Fruit fly (Drosophila melanogaster) S2 (cell line): Measurements from ENCODE around the gene PGRP-LB.

Experiments
- CG8478 ChIP-seq: fragments of >200 bp; optimal IDR thresholded peaks from 2 replicates; lab custom pipeline; 2018
- CTCF ChIP-seq, 2 experiments: fragments of >200 bp; optimal IDR thresholded peaks; 2 replicates each; lab custom pipeline; 2018

The PGRP-LB gene

DNA sequence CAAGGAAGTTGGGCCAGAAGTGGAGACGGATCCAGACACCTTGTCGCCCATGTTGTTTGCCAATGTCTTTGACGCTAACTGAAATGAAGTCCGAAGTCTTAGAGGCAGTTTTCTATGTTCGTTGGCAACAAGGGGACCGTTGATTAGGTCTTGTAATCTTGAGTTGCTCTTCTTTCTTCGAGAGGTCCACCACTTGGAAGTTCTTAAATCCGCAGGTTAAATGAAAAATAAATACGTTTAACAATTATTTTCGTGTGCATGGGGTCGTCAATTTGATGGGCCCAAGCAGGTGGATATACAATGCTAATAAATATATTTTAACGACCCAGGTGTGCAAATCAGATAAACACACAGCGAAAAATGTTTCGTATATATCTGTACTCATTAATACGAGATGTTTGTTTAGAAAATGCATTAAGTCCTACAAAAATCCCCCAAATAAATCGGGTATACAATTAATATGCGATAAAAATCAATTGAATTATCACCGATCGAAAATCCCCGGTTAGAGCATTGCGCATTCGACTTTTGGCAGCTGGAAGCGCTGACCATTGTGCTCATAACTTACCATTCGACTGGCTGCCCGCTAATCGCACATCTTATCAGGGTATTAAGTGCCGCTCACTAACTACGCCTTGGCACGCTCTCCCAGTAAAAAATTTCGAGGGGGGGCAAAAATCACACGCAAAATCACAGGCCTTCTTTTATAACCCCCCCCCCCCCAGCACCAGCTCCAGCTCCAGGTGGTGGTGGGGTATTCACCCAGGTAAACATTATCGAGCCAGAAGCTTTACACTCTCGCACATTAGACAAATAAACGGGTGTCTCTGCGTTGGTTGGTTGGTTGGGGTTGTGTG is at the start of gene PGRP-LB:
PGRP-LB (minus strand) TSS at position 51 of the 857 bp plus-strand sequence.
- TF ChIP-seq CTCF (optimal IDR thresholded peaks at IDR 0.05; lab: Kevin White, UChicago), result no peak
- no peak for TF ChIP-seq CG8478 (lab: Kevin White, UChicago)

DNA sequence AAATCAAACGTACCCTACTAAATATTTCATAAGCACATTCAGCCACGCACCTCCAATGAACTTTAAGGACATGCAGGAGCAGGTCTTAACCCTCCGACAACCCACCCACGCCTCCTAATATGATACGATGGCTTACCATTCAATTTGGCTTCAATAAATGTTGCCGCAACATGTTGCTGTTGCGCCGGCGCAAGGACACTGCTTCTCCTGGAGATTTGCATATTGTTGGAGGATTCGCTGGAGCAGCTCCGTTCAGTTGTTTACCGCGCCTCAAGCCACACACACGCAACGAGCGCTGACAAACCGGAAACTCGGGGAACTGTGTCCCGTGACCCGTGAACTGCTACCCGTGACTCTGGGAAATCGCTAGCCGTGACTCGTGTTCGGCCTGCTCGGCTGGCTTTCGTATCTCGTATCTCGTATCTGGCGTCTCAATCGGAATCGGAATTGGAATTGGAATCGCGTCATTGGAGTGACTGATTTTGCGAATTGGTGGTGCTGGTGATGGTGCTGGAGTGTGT is 39.4 kb upstream of the PGRP-LB start, which contains the start of gene dpr5:
dpr5 (plus strand) TSS at position 270 of the 521 bp plus-strand sequence.
- TF ChIP-seq CTCF (optimal IDR thresholded peaks at IDR 0.05; lab: Kevin White, UChicago), result no peak
- no peak for TF ChIP-seq CG8478 (lab: Kevin White, UChicago)

DNA sequence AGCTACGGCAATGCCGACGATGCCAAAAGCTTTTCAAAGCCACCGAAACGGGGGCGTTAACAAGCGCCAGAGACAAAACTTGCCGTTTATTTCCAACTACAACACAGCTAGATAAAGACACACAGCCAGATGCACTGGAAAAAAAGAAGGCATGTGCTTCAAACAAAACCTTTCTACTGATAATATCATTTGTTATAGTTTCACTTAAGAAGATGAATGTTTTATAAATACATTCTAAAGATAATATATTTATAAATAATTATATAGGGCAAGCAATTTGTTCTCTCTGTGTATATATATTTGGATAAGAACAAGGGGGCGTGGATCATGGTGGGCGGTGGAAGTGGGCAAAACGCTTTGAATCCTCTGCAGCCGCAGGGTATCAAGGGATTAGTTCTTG is 29.9 kb upstream of the PGRP-LB start:
- TF ChIP-seq CG8478 (lab: Kevin White, UChicago), result no peak
- no peak for TF ChIP-seq CTCF (optimal IDR thresholded peaks at IDR 0.05; lab: Kevin White, UChicago)

DNA sequence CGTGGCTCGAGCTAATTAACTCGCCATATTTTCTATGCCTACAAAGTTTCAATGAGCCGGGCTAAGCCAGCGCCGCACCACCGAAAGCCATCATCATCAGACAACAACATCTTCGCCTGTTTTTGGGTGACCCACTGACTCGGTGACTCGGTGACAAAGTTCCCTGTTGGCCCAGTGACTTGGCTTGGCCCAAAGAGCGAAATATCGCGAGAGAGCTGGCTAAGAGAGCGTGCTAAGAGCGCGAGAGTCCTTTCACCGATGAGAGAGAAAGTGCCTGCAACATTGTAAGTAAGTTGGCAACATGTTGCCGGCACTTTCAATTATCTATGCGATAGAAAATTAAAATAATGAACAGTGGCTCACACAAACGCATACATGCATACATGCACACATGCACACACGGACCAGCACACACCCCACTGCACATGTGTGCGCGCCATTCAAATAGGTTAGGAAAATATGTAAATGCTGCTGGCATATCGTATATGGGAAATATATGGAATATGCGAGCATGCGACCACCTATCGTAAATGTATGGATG is 23.0 kb upstream of the PGRP-LB start:
- no peak for TF ChIP-seq CG8478 (lab: Kevin White, UChicago)
- TF ChIP-seq CTCF (optimal IDR thresholded peaks at IDR 0.05; lab: Kevin White, UChicago), result no peak

DNA sequence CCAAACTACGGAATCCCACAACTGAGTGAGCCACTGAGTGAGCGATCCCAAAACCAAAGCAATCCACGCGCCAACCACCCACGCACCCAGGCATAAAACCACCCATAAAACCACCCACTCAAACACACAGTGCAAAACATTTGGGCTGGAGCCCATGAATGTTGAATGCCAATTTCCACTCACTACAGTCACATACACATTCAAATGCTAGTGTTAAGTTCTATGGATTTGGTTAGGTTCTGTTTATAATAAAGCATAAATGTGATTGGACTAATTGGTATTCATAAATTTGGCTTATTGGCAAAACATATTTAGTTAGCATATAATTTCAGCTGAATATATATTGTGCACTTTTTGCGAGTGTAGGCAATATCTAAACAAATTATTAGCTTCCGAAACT is 9.4 kb upstream of the PGRP-LB start:
- no peak for TF ChIP-seq CG8478 (lab: Kevin White, UChicago)
- TF ChIP-seq CTCF (optimal IDR thresholded peaks at IDR 0.05; lab: Kevin White, UChicago), result no peak

DNA sequence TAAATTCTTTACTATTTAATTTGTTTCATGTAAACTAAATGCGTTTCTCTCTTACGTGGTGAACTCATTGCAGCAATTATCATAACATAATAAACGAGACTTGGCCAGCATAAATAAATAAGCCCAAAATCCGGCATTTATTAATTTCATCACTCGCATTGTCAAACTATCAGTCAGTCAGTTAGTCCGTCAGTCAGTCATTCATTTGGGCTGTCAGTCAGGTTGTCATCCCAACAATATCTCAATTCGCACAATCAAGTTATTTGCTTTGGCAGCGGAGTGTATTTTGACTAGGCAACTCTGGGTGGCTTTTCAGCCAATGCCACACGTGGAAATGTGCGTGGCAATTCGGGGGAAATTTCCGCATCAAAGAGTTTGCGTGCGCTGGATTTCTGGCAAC is 7.5 kb upstream of the PGRP-LB start:
- no peak for TF ChIP-seq CG8478 (lab: Kevin White, UChicago)
- TF ChIP-seq CTCF (optimal IDR thresholded peaks at IDR 0.05; lab: Kevin White, UChicago), result no peak

DNA sequence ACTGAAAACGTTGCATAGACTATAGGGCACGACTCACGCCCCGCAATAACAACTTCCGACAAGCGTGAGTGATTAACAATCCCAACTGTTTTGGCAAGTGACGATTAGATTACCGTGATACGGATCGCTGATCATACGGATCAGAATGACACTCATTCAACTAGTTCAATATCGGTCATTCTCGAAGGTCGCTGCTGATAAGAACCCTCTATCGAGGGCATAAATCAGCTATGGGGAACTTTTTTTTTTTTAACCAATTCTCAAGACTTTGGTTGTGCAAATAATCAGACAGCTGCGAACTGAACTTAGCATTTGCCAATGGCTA is 1.5 kb downstream of the PGRP-LB start:
- TF ChIP-seq CTCF (optimal IDR thresholded peaks at IDR 0.05; lab: Kevin White, UChicago) (no peak), CG8478 (lab: Kevin White, UChicago) (no peak)

DNA sequence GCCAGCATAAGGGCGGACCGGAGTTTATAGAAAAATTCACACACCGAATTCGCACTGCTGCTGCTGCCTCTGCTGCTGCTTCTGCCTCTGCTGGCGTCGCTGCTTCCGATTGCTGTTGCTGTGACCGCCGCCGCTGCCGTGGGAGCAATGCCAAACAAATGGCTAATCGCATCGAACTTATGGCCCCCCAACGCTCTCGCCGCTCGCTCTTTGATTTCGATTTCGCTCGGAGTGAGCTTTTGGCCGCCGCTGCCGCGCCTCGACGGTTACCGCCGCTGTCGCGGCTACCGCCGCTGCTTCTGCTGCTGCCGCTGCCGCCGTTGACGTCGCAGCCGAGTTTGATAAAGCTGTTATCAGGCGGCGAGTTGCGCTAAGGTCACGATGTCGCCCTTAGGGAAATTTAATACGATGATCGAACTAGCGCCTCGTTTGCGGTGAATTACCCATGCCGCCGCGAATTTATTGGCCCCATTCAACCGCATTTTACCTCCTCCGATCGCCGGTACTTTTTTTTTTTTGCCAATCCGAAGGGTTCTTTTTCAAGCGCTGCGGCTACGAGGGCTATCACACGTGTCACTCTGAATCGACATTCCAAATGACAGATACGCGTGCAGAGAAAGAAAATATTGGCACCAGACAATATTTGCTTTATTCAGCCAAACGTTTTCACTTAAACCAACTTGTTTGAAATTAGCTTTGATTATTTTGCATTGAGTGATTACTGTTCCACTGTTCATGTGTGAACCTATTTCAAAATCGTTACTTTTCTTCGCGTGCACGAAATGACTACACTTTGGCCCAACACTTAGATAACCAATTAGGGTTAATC is 2.1 kb downstream of the PGRP-LB start:
- TF ChIP-seq CG8478 (lab: Kevin White, UChicago), result no peak
- no peak for TF ChIP-seq CTCF (optimal IDR thresholded peaks at IDR 0.05; lab: Kevin White, UChicago)

DNA sequence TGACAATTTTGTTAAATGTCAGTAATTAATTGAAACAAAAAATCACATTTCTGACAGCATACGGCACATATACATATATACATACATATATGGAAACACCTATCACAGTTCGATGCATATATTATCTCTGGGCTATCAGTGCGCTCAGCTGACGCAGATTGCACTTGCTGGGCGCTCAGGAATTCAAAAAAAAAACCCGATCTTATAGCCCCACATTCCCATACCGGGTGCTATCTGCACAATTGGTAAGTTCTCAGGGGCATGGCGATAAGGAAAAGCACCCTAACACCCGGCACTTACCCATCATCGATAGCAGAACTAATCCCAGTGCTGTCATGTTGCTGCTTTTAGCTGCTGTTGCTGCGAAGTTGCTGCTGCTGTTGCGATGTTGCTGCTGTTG is 3.1 kb downstream of the PGRP-LB start:
- TF ChIP-seq CG8478 (lab: Kevin White, UChicago) (no peak), CTCF (optimal IDR thresholded peaks at IDR 0.05; lab: Kevin White, UChicago) (no peak)

DNA sequence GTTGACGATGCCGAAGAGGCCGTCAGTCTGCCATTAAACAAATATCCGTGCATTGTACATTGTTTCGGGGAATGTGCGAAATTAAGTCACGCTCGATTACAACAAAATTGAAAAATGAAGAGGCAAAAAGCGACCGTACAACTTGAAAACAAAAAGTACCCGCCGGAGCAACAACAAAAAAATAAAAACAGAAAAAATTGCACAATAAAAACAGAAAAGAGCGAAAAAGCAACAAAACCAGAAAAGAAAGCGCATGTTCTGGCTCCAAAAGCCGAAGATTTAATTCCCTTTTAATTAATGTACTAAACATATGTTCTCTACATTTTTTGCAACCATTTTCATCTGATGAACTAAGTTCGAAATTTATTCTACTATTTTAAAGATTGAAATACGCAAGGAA is 3.8 kb downstream of the PGRP-LB start:
- TF ChIP-seq CG8478 (lab: Kevin White, UChicago), result no peak
- TF ChIP-seq CTCF (optimal IDR thresholded peaks at IDR 0.05; lab: Kevin White, UChicago), result no peak

DNA sequence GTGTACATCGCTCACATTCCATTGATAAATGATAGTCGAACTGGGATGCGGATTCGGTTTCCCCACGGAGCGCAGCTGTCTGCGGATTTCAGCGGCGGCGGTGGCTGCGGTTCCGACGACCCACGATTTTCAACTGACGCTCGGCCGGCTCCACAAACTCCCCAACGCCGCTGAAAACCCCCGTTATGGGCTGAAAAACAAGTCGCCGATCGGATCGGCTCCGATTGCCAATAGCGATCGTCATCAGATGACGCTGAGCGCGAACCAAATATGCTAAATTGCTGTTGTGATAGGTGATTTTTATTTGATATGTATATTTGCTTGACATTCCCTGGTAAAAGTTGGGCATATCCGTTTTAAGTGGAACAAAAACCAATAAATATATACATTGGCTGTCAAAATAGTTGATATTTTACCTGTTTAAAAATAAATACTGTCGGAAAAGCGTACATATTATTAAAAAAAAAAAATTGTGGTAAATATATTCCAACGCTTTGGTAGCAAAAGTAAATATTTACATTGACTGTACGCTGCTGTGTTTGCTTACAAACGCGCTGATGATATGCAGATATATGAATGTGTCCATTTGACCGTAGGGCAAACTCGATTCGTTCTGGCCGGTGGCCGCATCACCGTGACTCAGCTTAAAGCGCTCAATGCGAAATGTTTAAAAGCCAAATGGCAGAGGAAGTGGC is 6.0 kb downstream of the PGRP-LB start:
- TF ChIP-seq CTCF (optimal IDR thresholded peaks at IDR 0.05; lab: Kevin White, UChicago) (no peak), CG8478 (lab: Kevin White, UChicago) (no peak)

DNA sequence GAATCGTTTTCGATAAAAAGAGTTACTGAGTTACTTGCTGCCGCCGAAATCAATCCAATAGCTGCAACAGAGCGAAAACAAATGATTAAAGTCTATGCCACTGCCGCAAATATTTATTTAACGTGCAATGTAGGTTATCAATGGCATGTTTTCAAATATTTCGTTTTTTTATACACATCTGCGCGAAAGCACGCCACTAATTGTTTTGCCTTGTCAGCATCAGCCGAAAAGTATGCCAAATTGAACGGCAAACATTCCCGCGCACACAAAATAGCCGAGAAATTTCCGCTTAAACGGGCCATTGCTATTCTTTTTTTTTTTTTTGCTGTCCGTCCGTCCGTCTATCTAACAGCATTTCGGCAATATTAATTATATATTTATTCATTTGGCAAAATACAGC is 8.3 kb downstream of the PGRP-LB start:
- TF ChIP-seq CG8478 (lab: Kevin White, UChicago) (no peak), CTCF (optimal IDR thresholded peaks at IDR 0.05; lab: Kevin White, UChicago) (no peak)

DNA sequence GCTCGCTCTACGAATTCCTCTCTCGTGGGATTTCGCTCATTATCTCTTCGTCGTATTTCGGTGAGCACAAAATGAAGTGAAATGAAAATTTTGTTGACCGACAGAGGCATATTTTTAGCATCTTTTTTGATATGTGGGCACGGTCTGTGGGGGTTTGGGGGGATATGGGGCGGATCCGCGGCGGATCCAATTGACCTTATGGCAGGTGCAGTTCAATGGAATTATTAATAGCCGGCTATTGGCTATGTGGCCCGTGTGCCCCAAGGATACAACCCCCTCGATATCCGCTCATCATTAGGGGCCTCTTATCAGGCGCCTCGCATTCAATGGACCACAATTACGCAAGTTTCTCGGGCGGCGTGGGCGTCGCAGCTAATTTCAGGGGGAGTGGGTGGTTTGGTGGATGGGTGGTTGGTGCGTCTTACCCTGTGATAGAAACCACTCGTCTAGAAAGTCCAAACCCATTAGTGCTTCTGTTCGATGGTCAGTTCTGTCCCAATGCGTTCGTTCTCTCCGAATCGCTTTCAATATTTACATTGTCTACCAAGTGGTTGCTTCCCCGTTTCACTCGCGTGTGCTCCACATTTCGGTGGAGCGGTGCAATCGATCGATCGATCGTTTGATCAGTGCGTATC is 9.0 kb downstream of the PGRP-LB start, which contains the start of gene sals:
sals (minus strand) TSS at position 585 of the 635 bp plus-strand sequence.
- TF ChIP-seq CTCF (optimal IDR thresholded peaks at IDR 0.05; lab: Kevin White, UChicago) (no peak), CG8478 (lab: Kevin White, UChicago) (no peak)

DNA sequence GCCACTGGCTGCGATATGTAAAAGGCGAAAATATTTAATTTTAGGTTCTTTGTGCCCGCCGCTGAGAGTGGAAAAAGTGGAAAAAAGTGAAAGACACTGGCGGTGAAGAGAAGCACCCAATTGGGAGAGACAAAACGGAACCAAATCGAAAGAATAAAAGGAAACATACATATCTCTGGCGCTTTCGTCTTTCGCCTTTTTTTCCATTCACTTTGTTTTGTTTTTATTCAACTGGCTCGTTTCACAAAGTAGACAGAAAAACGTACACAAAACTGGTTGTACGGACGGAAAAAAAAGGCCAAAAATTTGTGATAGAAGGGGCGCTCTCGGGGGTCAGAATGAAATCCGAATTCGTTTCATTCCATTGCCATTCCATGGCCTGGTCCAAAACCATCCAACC is 10.7 kb downstream of the PGRP-LB start:
- no peak for TF ChIP-seq CTCF (optimal IDR thresholded peaks at IDR 0.05; lab: Kevin White, UChicago)
- TF ChIP-seq CG8478 (lab: Kevin White, UChicago), result no peak
